Worm (Caenorhabditis elegans): ENCODE data around the gene CC8.3.

DNA sequence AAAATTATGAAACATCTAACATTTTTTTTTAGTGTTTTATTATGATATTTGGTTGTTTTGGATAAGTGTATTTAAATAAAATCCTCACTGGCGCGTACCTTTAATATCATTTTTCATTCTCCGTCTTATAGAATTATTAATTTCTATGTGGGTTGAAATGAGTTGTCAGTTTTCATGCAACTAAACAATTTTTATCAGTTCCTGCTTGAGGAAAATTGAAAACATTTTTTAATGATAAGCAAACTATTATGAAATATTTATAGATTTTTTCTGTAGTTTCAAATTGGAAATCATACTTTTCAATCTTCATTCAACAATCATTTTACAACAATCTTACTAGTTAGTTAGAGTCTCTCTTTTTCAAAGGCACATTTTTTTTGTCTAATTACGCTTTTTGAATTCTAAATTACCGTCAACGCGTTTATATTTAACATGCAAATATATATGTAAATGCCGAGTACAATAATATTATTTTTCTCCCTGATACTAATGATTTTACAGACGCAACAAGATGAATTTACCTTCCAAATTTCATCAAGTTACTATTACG lies 35.7 kb downstream of the CC8.3 start, which contains the start of the genes Y37E11B.10 and kgb-2:
- no peak for TF ChIP-seq egl-27 (tag; optimal IDR thresholded peaks at IDR 0.05)
- no peak for TF ChIP-seq elt-1 (tag; optimal IDR thresholded peaks at IDR 0.05)
- no peak for TF ChIP-seq nhr-237 (tag; optimal IDR thresholded peaks at IDR 0.05)
- TF ChIP-seq ztf-11 (tag; optimal IDR thresholded peaks at IDR 0.05) = no peak
- no peak for TF ChIP-seq jun-1 (tag; optimal IDR thresholded peaks at IDR 0.05)
- no peak for TF ChIP-seq nhr-25 (tag; optimal IDR thresholded peaks at IDR 0.05)
- no peak for TF ChIP-seq ceh-82 (tag; optimal IDR thresholded peaks at IDR 0.05)
- no peak for TF ChIP-seq ZK546.5 (tag; optimal IDR thresholded peaks at IDR 0.05)
- TF ChIP-seq nhr-11 (tag; optimal IDR thresholded peaks at IDR 0.05) = no peak
- no peak for TF ChIP-seq zag-1 (tag; optimal IDR thresholded peaks at IDR 0.05)
- TF ChIP-seq ama-1 (optimal IDR thresholded peaks at IDR 0.05) = no peak
- no peak for TF ChIP-seq ceh-9 (tag; optimal IDR thresholded peaks at IDR 0.05)
- no peak for TF ChIP-seq lin-15B (tag; optimal IDR thresholded peaks at IDR 0.05)
- TF ChIP-seq R02D3.7 (tag; optimal IDR thresholded peaks at IDR 0.05) = no peak
